Fruit fly (Drosophila melanogaster) whole organism, wandering third instar larva: ENCODE results near the gene CG7275.

ENCODE experiments used
- brk ChIP-seq: fragments of 200-800 bp; sonication (Bioruptor generic); optimal IDR thresholded peaks from 2 replicates; lab custom pipeline; 2016; ENCODE audit warnings: missing biosample characterization, mild to moderate bottlenecking, missing genetic modification characterization
- h ChIP-seq: fragments of 200-800 bp; sonication (Bioruptor generic); optimal IDR thresholded peaks from 3 replicates; lab custom pipeline; 2016; ENCODE audit warnings: missing biosample characterization, mild to moderate bottlenecking, missing genetic modification characterization

DNA sequence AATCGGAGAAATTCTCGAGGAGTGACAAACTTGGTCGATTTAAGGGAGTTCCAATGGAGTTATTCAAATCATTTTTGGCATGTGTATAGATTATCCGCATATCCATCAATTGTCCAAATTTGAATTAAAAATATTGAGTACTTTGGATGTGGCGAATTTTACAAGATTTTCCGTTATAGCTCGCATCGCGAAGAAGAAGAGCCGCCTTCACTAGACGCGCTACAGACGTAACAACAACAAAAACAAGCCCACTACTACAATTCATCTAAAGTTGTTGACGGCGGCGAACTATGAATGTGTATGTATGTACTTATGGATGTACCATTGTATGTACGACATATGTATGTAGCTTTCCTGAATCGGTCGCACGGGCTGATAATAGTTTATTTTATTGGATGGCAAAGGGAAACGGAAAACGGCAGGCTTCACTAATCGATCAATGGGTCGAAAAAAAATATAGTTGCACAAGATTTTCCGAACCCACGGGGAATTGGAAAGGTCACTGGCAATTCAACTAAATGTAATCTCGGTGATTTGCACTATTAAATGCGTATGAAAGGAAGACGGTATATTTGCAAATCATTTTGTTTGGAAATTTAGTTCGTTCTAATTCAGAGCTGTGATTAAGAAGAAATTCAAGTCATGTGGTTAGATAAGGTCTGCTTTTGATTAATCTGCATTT lies 16.2 kb downstream of the CG7275 start:
- no peak for TF ChIP-seq brk (GFP tag; lab: Kevin White, UChicago)
- no peak for TF ChIP-seq h
